Fruit fly (Drosophila melanogaster) whole organism, embryonic: ENCODE results near the gene CG15539.
A peak's percentile ranks its signal among the peaks of the same experiment; 100 is the strongest.

Source experiments
- Asciz ChIP-seq: fragments of 200-800 bp; sonication (Bioruptor generic); optimal IDR thresholded peaks from 2 replicates; lab custom pipeline; 2017; ENCODE audit warnings: missing biosample characterization, mild to moderate bottlenecking, missing genetic modification characterization, missing genetic modification reagents
- B-H1 ChIP-seq: fragments of 200-800 bp; sonication (Bioruptor generic); IDR thresholded peaks from 3 replicates; pipeline ENCODE4 v1.3.6; 2022; ENCODE audit warnings: missing biosample characterization, missing genetic modification characterization
- CG10431 ChIP-seq: fragments of 200-800 bp; sonication (Bioruptor generic); optimal IDR thresholded peaks from 3 replicates; lab custom pipeline; 2018; ENCODE audit warnings: missing biosample characterization, mild to moderate bottlenecking, missing genetic modification characterization
- CG11247 ChIP-seq: fragments of 200-800 bp; sonication (Bioruptor generic); IDR thresholded peaks from 2 replicates; pipeline ENCODE4 v1.3.6; 2022; ENCODE audit warnings: missing biosample characterization, missing genetic modification characterization
- CG12104 ChIP-seq: fragments of 200-800 bp; sonication (Bioruptor generic); optimal IDR thresholded peaks from 3 replicates; lab custom pipeline; 2016; ENCODE audit warnings: missing biosample characterization, missing genetic modification characterization
- CG12391 ChIP-seq: fragments of 200-800 bp; sonication (Bioruptor generic); optimal IDR thresholded peaks from 3 replicates; lab custom pipeline; 2018; ENCODE audit warnings: missing biosample characterization, mild to moderate bottlenecking, missing genetic modification characterization, moderate library complexity
- CG13123 ChIP-seq: fragments of 200-800 bp; sonication (Bioruptor generic); optimal IDR thresholded peaks from 2 replicates; lab custom pipeline; 2016; ENCODE audit warnings: missing biosample characterization, missing genetic modification characterization
- CG13894 ChIP-seq: fragments of 200-800 bp; sonication (Bioruptor generic); optimal IDR thresholded peaks from 3 replicates; lab custom pipeline; 2018; ENCODE audit warnings: missing biosample characterization, mild to moderate bottlenecking, missing genetic modification characterization, moderate library complexity
- CG14710 ChIP-seq: fragments of 200-800 bp; sonication (Bioruptor generic); optimal IDR thresholded peaks from 3 replicates; lab custom pipeline; 2019; ENCODE audit warnings: missing biosample characterization, mild to moderate bottlenecking, missing genetic modification characterization, moderate library complexity
- CG15011 ChIP-seq: fragments of 200-800 bp; sonication (Bioruptor generic); optimal IDR thresholded peaks from 3 replicates; lab custom pipeline; 2018; ENCODE audit warnings: missing biosample characterization, mild to moderate bottlenecking, missing genetic modification characterization
- CG15269 ChIP-seq: fragments of 200-800 bp; sonication (Bioruptor generic); optimal IDR thresholded peaks from 2 replicates; lab custom pipeline; 2018; ENCODE audit warnings: missing biosample characterization, mild to moderate bottlenecking, missing genetic modification characterization, moderate library complexity
- CG15479 ChIP-seq: fragments of 200-800 bp; sonication (Bioruptor generic); optimal IDR thresholded peaks from 3 replicates; lab custom pipeline; 2019; ENCODE audit warnings: missing biosample characterization, mild to moderate bottlenecking, missing genetic modification characterization, moderate library complexity
- CG17385 ChIP-seq: fragments of 200-800 bp; sonication (Bioruptor generic); optimal IDR thresholded peaks from 3 replicates; lab custom pipeline; 2018; ENCODE audit warnings: missing biosample characterization, mild to moderate bottlenecking, missing genetic modification characterization
- CG18262 ChIP-seq: fragments of 200-800 bp; optimal IDR thresholded peaks from 3 replicates; lab custom pipeline; 2019; ENCODE audit warnings: missing biosample characterization, mild to moderate bottlenecking, missing genetic modification characterization, moderate library complexity
- CG30403 ChIP-seq: fragments of 200-800 bp; sonication (Bioruptor generic); optimal IDR thresholded peaks from 3 replicates; lab custom pipeline; 2016; ENCODE audit warnings: missing biosample characterization, missing genetic modification characterization
- CG3163 ChIP-seq: fragments of 200-800 bp; sonication (Bioruptor generic); optimal IDR thresholded peaks from 3 replicates; lab custom pipeline; 2016; ENCODE audit warnings: missing biosample characterization, missing genetic modification characterization
- CG4820 ChIP-seq: fragments of 200-800 bp; sonication (Bioruptor generic); optimal IDR thresholded peaks from 3 replicates; lab custom pipeline; 2016; ENCODE audit warnings: missing biosample characterization, missing genetic modification characterization
- CG6689 ChIP-seq: fragments of 200-800 bp; sonication (Bioruptor generic); IDR thresholded peaks from 2 replicates; pipeline ENCODE4 v1.3.6; 2022; ENCODE audit warnings: missing biosample characterization, missing genetic modification characterization
- CG8290 ChIP-seq, 3 experiments: fragments of 200-800 bp; sonication (Bioruptor generic); optimal IDR thresholded peaks; 2 replicates each; lab custom pipeline; 2016 to 2019; ENCODE audit warnings: missing biosample characterization in 3 of 3, missing genetic modification characterization in 3 of 3, mild to moderate bottlenecking in 2 of 3, moderate library complexity in 1 of 3
- Dad ChIP-seq: fragments of 200-800 bp; sonication (Bioruptor generic); optimal IDR thresholded peaks from 3 replicates; lab custom pipeline; 2016; ENCODE audit warnings: missing biosample characterization, missing genetic modification characterization
- Dbx ChIP-seq: fragments of 200-800 bp; sonication (Bioruptor generic); IDR thresholded peaks from 3 replicates; pipeline ENCODE4 v1.3.6; 2022; ENCODE audit warnings: missing biosample characterization, missing genetic modification characterization
- Deaf1 ChIP-seq: fragments of 200-800 bp; optimal IDR thresholded peaks from 3 replicates; lab custom pipeline; 2019; ENCODE audit warnings: missing biosample characterization, mild to moderate bottlenecking, missing genetic modification characterization, moderate library complexity
- Dll ChIP-seq: fragments of 200-800 bp; sonication (Bioruptor generic); IDR thresholded peaks from 4 replicates; pipeline ENCODE4 v1.3.6; 2022; ENCODE audit warnings: missing biosample characterization, missing genetic modification characterization; ENCODE audit not compliant: partially characterized antibody
- Dp ChIP-seq: fragments of 200-800 bp; sonication (Bioruptor generic); optimal IDR thresholded peaks from 2 replicates; lab custom pipeline; 2018; ENCODE audit warnings: missing biosample characterization, mild to moderate bottlenecking, missing genetic modification characterization, moderate library complexity
- Fer1 ChIP-seq: fragments of 200-800 bp; sonication (Bioruptor generic); optimal IDR thresholded peaks from 2 replicates; lab custom pipeline; 2017; ENCODE audit warnings: missing biosample characterization, mild to moderate bottlenecking, missing genetic modification characterization
- HLHmδ ChIP-seq: fragments of 200-800 bp; sonication (Bioruptor generic); optimal IDR thresholded peaks from 2 replicates; lab custom pipeline; 2018; ENCODE audit warnings: missing biosample characterization, mild to moderate bottlenecking, missing genetic modification characterization, moderate library complexity
- Hmr ChIP-seq: fragments of 200-800 bp; sonication (Bioruptor generic); optimal IDR thresholded peaks from 3 replicates; lab custom pipeline; 2017; ENCODE audit warnings: mild to moderate bottlenecking, missing biosample characterization, missing genetic modification reagents, missing genetic modification characterization
- Med ChIP-seq: fragments of 200-800 bp; sonication (Bioruptor generic); peaks from one replicate; lab custom pipeline; 2016; ENCODE audit warnings: missing biosample characterization, missing genetic modification characterization, mild to moderate bottlenecking, inconsistent platforms, moderate library complexity
- Oli ChIP-seq: fragments of 200-800 bp; sonication (Bioruptor generic); optimal IDR thresholded peaks from 2 replicates; lab custom pipeline; 2018; ENCODE audit warnings: missing biosample characterization, mild to moderate bottlenecking, missing genetic modification characterization, moderate library complexity
- Side ChIP-seq: fragments of 200-800 bp; sonication (Bioruptor generic); optimal IDR thresholded peaks from 2 replicates; lab custom pipeline; 2016; ENCODE audit warnings: missing biosample characterization, missing genetic modification characterization
- Sox102F ChIP-seq: fragments of 200-800 bp; sonication (Bioruptor generic); optimal IDR thresholded peaks from 2 replicates; lab custom pipeline; 2018; ENCODE audit warnings: missing biosample characterization, mild to moderate bottlenecking, missing genetic modification characterization, moderate library complexity
- Usf ChIP-seq: fragments of 200-800 bp; sonication (Bioruptor generic); optimal IDR thresholded peaks from 2 replicates; lab custom pipeline; 2017; ENCODE audit warnings: missing genotype, missing biosample characterization, missing genetic modification characterization
- az2 ChIP-seq: fragments of 200-800 bp; sonication (Bioruptor generic); optimal IDR thresholded peaks from 3 replicates; lab custom pipeline; 2016; ENCODE audit warnings: missing biosample characterization, missing genetic modification characterization
- dimm ChIP-seq: fragments of 200-800 bp; sonication (Bioruptor generic); IDR thresholded peaks from 2 replicates; pipeline ENCODE4 v1.3.6; 2022; ENCODE audit warnings: missing biosample characterization, missing genetic modification characterization
- esg ChIP-seq: fragments of 200-800 bp; sonication (Bioruptor generic); conservative IDR thresholded peaks from 2 replicates; pipeline ENCODE4 v1.3.6; 2022; ENCODE audit warnings: missing biosample characterization, missing genetic modification characterization
- ewg ChIP-seq: fragments of 200-800 bp; sonication (Bioruptor generic); optimal IDR thresholded peaks from 3 replicates; lab custom pipeline; 2017; ENCODE audit warnings: mild to moderate bottlenecking, missing biosample characterization, missing genetic modification reagents, missing genetic modification characterization
- eyg ChIP-seq: fragments of 200-800 bp; sonication (Bioruptor generic); optimal IDR thresholded peaks from 3 replicates; lab custom pipeline; 2016; ENCODE audit warnings: missing biosample characterization, missing genetic modification characterization
- inv ChIP-seq: fragments of 200-800 bp; sonication (Bioruptor generic); IDR thresholded peaks from 2 replicates; pipeline ENCODE4 v1.3.6; 2022; ENCODE audit warnings: missing biosample characterization, missing genetic modification characterization; ENCODE audit not compliant: partially characterized antibody
- jigr1 ChIP-seq: fragments of 200-800 bp; sonication (Bioruptor generic); IDR thresholded peaks from 3 replicates; pipeline ENCODE4 v1.3.6; 2022; ENCODE audit warnings: missing biosample characterization, missing genetic modification characterization
- lola ChIP-seq, 3 experiments: fragments of >200 bp in 2 of 3; fragments of 200-800 bp in 1 of 3; sonication (Bioruptor generic) in 1 of 3; optimal IDR thresholded peaks; 2 replicates each; lab custom pipeline; 2017 to 2019; ENCODE audit warnings: missing biosample characterization in 3 of 3, missing genetic modification characterization in 3 of 3, mild to moderate bottlenecking in 1 of 3, moderate library complexity in 1 of 3
- luna ChIP-seq: fragments of 200-800 bp; sonication (Bioruptor generic); optimal IDR thresholded peaks from 2 replicates; lab custom pipeline; 2016; ENCODE audit warnings: missing biosample characterization, missing genetic modification characterization
- nerfin-2 ChIP-seq: fragments of 200-800 bp; sonication (Bioruptor generic); IDR thresholded peaks from 2 replicates; pipeline ENCODE4 v1.3.6; 2022; ENCODE audit warnings: missing biosample characterization, missing genetic modification characterization; ENCODE audit not compliant: partially characterized antibody
- nmo ChIP-seq: fragments of 200-800 bp; sonication (Bioruptor generic); optimal IDR thresholded peaks from 2 replicates; lab custom pipeline; 2018; ENCODE audit warnings: missing biosample characterization, mild to moderate bottlenecking, missing genetic modification characterization, moderate library complexity
- pum ChIP-seq: fragments of 200-800 bp; sonication (Bioruptor generic); optimal IDR thresholded peaks from 2 replicates; lab custom pipeline; 2016; ENCODE audit warnings: missing biosample characterization, missing genetic modification characterization
- row ChIP-seq: fragments of 200-800 bp; sonication (Bioruptor generic); IDR thresholded peaks from 3 replicates; pipeline ENCODE4 v1.3.6; 2022; ENCODE audit warnings: missing biosample characterization, missing genetic modification characterization
- tna ChIP-seq: fragments of 200-800 bp; sonication (Bioruptor generic); IDR thresholded peaks from 2 replicates; pipeline ENCODE4 v1.3.6; 2022; ENCODE audit warnings: missing biosample characterization, missing genetic modification characterization; ENCODE audit not compliant: partially characterized antibody
- vvl ChIP-seq: fragments of 200-800 bp; sonication (Bioruptor generic); IDR thresholded peaks from 2 replicates; pipeline ENCODE4 v1.3.6; 2022; ENCODE audit warnings: missing biosample characterization, missing genetic modification characterization
- yki ChIP-seq: fragments of >200 bp; optimal IDR thresholded peaks from 3 replicates; lab custom pipeline; 2018
- zen2 ChIP-seq: fragments of 200-800 bp; sonication (Bioruptor generic); IDR thresholded peaks from 3 replicates; pipeline ENCODE4 v1.3.6; 2022; ENCODE audit warnings: missing biosample characterization, missing genetic modification characterization; ENCODE audit not compliant: partially characterized antibody

The CG15539 gene

dm6 chr3R:30460187-30460586 is 45.6 kb upstream of the CG15539 start (continued):
- no peak for TF ChIP-seq zen2
- no peak for TF ChIP-seq CG12391 (tag; lab: Kevin White, UChicago)
- TF ChIP-seq CG12104 (GFP tag; lab: Kevin White, UChicago), result no peak
- peak; percentile 97 for TF ChIP-seq Deaf1 (tag; lab: Kevin White, UChicago)
- TF ChIP-seq Fer1 (GFP tag; lab: Kevin White, UChicago), result no peak
- no peak for TF ChIP-seq Usf (GFP tag; lab: Kevin White, UChicago)
- TF ChIP-seq CG13894, result peak; percentile 52
- no peak for TF ChIP-seq esg (GFP tag; lab: Robert Waterston, UW)
- TF ChIP-seq pum (GFP tag; lab: Kevin White, UChicago), result no peak
- no peak for TF ChIP-seq Dp (GFP tag; lab: Kevin White, UChicago)
- no peak for TF ChIP-seq Asciz
- TF ChIP-seq CG15269 (tag; lab: Kevin White, UChicago), result peak; percentile 45
- TF ChIP-seq ewg (GFP tag; lab: Kevin White, UChicago), result no peak
- no peak for TF ChIP-seq CG3163 (GFP tag; lab: Kevin White, UChicago)
- TF ChIP-seq jigr1, result no peak
- TF ChIP-seq CG14710 (tag; lab: Kevin White, UChicago), result no peak
- no peak for TF ChIP-seq CG15479 (GFP tag; lab: Kevin White, UChicago)
- TF ChIP-seq eyg (GFP tag; lab: Kevin White, UChicago), result no peak
- no peak for TF ChIP-seq CG6689 (GFP tag; lab: Robert Waterston, UW)
- no peak for TF ChIP-seq Hmr (GFP tag; lab: Kevin White, UChicago)
- no peak for TF ChIP-seq CG4820 (GFP tag; lab: Kevin White, UChicago)
- no peak for TF ChIP-seq Sox102F (GFP tag; lab: Kevin White, UChicago)
- TF ChIP-seq nerfin-2 (GFP tag; lab: Robert Waterston, UW), result no peak
- no peak for TF ChIP-seq Dbx (GFP tag; lab: Robert Waterston, UW)
- no peak for TF ChIP-seq dimm
- TF ChIP-seq CG13123, result no peak
- no peak for TF ChIP-seq CG10431
- TF ChIP-seq luna (GFP tag; lab: Kevin White, UChicago), result no peak
- no peak for TF ChIP-seq CG8290 (GFP tag; optimal IDR thresholded peaks at IDR 0.05; lab: Kevin White, UChicago)
- no peak for TF ChIP-seq CG8290 (tag; optimal IDR thresholded peaks at IDR 0.05; lab: Kevin White, UChicago)
- no peak for TF ChIP-seq CG17385 (GFP tag; lab: Kevin White, UChicago)
- TF ChIP-seq Dll (GFP tag; lab: Robert Waterston, UW), result no peak

- TF ChIP-seq nmo (GFP tag; lab: Kevin White, UChicago) (peak; percentile 31), Oli (tag; lab: Kevin White, UChicago) (peak; percentile 18), az2 (GFP tag; lab: Kevin White, UChicago) (peak; percentile 10), Med (GFP tag; lab: Kevin White, UChicago) (peak; percentile 54), Usf (GFP tag; lab: Kevin White, UChicago) (no peak), row (GFP tag; lab: Robert Waterston, UW) (peak; percentile 58), lola (GFP tag; optimal IDR thresholded peaks at IDR 0.05; lab: Kevin White, UChicago) (peak in 1 of 3 experiments; percentile 31), CG18262 (tag; lab: Kevin White, UChicago) (peak; percentile 33), CG11247 (GFP tag; lab: Robert Waterston, UW) (no peak), vvl (GFP tag; lab: Robert Waterston, UW) (peak; percentile 27; the same call in 1 of the 2 replicates), inv (GFP tag; lab: Robert Waterston, UW) (no peak), tna (GFP tag; lab: Robert Waterston, UW) (no peak), yki (lab: Kevin White, UChicago) (no peak), Dad (no peak), CG15011 (GFP tag; lab: Kevin White, UChicago) (peak; percentile 1), Side (GFP tag; lab: Kevin White, UChicago) (no peak), CG30403 (GFP tag; lab: Kevin White, UChicago) (peak; percentile 41), HLHmδ (GFP tag; lab: Kevin White, UChicago) (no peak), B-H1 (GFP tag; lab: Robert Waterston, UW) (peak; percentile 15; the same call in 1 of the 3 replicates), CG17385 (GFP tag; lab: Kevin White, UChicago) (peak; percentile 35)
Measured at dm6 chr3R:30461608-30462243, 44.1 kb upstream of the CG15539 start.
